Worm (Caenorhabditis elegans): ENCODE results near the gene F34D10.4.

ce11 chrIII:3706586-3706985 is 29.8 kb upstream of the F34D10.4 start, which contains the start of gene dph-1:
- TF ChIP-seq C34B4.2 (tag; optimal IDR thresholded peaks at IDR 0.05) (no peak), ama-1 (optimal IDR thresholded peaks at IDR 0.05) (no peak), pqm-1 (tag; optimal IDR thresholded peaks at IDR 0.05) (no peak), nhr-28 (tag; optimal IDR thresholded peaks at IDR 0.05) (no peak)

All from whole organism, L1 larva.